Worm (Caenorhabditis elegans) whole organism, L4 larva: ENCODE data around the gene mlk-1.
A peak's percentile ranks its signal among the peaks of the same experiment; 100 is the strongest.

Experiments used
- D1046.2 ChIP-seq: fragments of 200-800 bp; sonication (Bioruptor generic); IDR thresholded peaks from 2 replicates; pipeline ENCODE4 v1.3.6; 2022; ENCODE audit warnings: missing genetic modification characterization, missing compliant biosample characterization
- F26F4.8 ChIP-seq: fragments of 200-800 bp; sonication (Bioruptor generic); conservative IDR thresholded peaks from 2 replicates; pipeline ENCODE4 v1.3.6; 2022; ENCODE audit warnings: missing genetic modification characterization, missing compliant biosample characterization
- F44E2.7 ChIP-seq: fragments of 200-800 bp; sonication (Bioruptor generic); IDR thresholded peaks from 2 replicates; pipeline ENCODE4 v2.1.2; 2022; ENCODE audit warnings: missing genetic modification characterization, missing compliant biosample characterization
- R02D3.7 ChIP-seq: fragments of 150-350 bp; sonication (generic microtip); optimal IDR thresholded peaks from 3 replicates; lab custom pipeline; 2014; ENCODE audit warnings: missing biosample characterization, missing genetic modification characterization
- T26A8.4 ChIP-seq: fragments of 200-800 bp; sonication (Bioruptor generic); IDR thresholded peaks from 2 replicates; pipeline ENCODE4 v1.3.6; 2022; ENCODE audit warnings: missing genetic modification characterization, missing compliant biosample characterization
- ZK546.5 ChIP-seq, 2 experiments: sonication (generic microtip); optimal IDR thresholded peaks; 2 replicates each; lab custom pipeline; 2017; ENCODE audit warnings: missing biosample characterization in 2 of 2, missing genetic modification characterization in 2 of 2
- aly-2 ChIP-seq: sonication (generic microtip); optimal IDR thresholded peaks from 2 replicates; lab custom pipeline; 2018; ENCODE audit warnings: missing biosample characterization, missing genetic modification characterization
- ceh-82 ChIP-seq: sonication (generic microtip); optimal IDR thresholded peaks from 2 replicates; lab custom pipeline; 2017; ENCODE audit warnings: missing biosample characterization, missing genetic modification characterization
- daf-16 ChIP-seq, 3 experiments: sonication (generic microtip); optimal IDR thresholded peaks; 2 replicates each; lab custom pipeline; 2016 to 2017; ENCODE audit warnings: missing genetic modification characterization in 3 of 3, missing genetic modification reagents in 3 of 3, mild to moderate bottlenecking in 2 of 3, missing compliant biosample characterization in 2 of 3, missing biosample characterization in 1 of 3, moderate library complexity in 1 of 3
- dmd-6 ChIP-seq: fragments of 200-800 bp; sonication (Bioruptor generic); IDR thresholded peaks from 2 replicates; pipeline ENCODE4 v1.3.6; 2022; ENCODE audit warnings: missing genetic modification reagents, missing genetic modification characterization, missing compliant biosample characterization
- dmd-8 ChIP-seq: fragments of 200-800 bp; sonication (Bioruptor generic); IDR thresholded peaks from 2 replicates; pipeline ENCODE4 v1.3.6; 2022; ENCODE audit warnings: missing genetic modification characterization, missing compliant biosample characterization
- dve-1 ChIP-seq: sonication (generic microtip); optimal IDR thresholded peaks from 2 replicates; lab custom pipeline; 2017; ENCODE audit warnings: antibody characterized with exemption, mild to moderate bottlenecking, missing genetic modification characterization, missing compliant biosample characterization; ENCODE audit not compliant: insufficient read depth
- hlh-11 ChIP-seq: fragments of 200-800 bp; sonication (Bioruptor generic); optimal IDR thresholded peaks from 2 replicates; lab custom pipeline; 2018; ENCODE audit warnings: mild to moderate bottlenecking, missing genetic modification characterization, missing compliant biosample characterization
- hlh-30 ChIP-seq: sonication (generic microtip); optimal IDR thresholded peaks from 2 replicates; lab custom pipeline; 2017; ENCODE audit warnings: antibody characterized with exemption, mild to moderate bottlenecking, missing genetic modification characterization, missing compliant biosample characterization; ENCODE audit not compliant: insufficient read depth
- hmg-1.1 ChIP-seq: fragments of 200-800 bp; sonication (Bioruptor generic); IDR thresholded peaks from 2 replicates; pipeline ENCODE4 v1.3.6; 2022; ENCODE audit warnings: missing genetic modification reagents, missing genetic modification characterization, missing compliant biosample characterization
- lin-1 ChIP-seq: fragments of 200-800 bp; sonication (Bioruptor generic); IDR thresholded peaks from 2 replicates; pipeline ENCODE4 v1.3.6; 2022; ENCODE audit warnings: missing genetic modification reagents, missing genetic modification characterization, missing compliant biosample characterization
- mdl-1 ChIP-seq, 2 experiments: fragments of 150-350 bp in 1 of 2; sonication (generic microtip) in 1 of 2; optimal IDR thresholded peaks; 2 replicates each; lab custom pipeline; 2014 to 2017; ENCODE audit warnings: missing biosample characterization in 2 of 2, missing genetic modification characterization in 2 of 2
- mes-2 ChIP-seq: sonication (generic microtip); optimal IDR thresholded peaks from 2 replicates; lab custom pipeline; 2016; ENCODE audit warnings: missing genotype, mild to moderate bottlenecking, missing genetic modification characterization, missing compliant biosample characterization; ENCODE audit not compliant: poor library complexity, severe bottlenecking
- mxl-3 ChIP-seq: fragments of 200-800 bp; sonication (Bioruptor generic); optimal IDR thresholded peaks from 2 replicates; lab custom pipeline; 2018; ENCODE audit warnings: mild to moderate bottlenecking, missing genetic modification characterization, missing compliant biosample characterization
- nhr-10 ChIP-seq: fragments of 150-350 bp; optimal IDR thresholded peaks from 2 replicates; lab custom pipeline; 2014; ENCODE audit warnings: missing biosample characterization, missing genetic modification characterization
- nhr-102 ChIP-seq: sonication (generic microtip); optimal IDR thresholded peaks from 2 replicates; lab custom pipeline; 2016; ENCODE audit warnings: mild to moderate bottlenecking, missing genetic modification characterization, moderate library complexity, missing compliant biosample characterization
- nhr-28 ChIP-seq: fragments of 150-350 bp; optimal IDR thresholded peaks from 2 replicates; lab custom pipeline; 2014; ENCODE audit warnings: missing biosample characterization, missing genetic modification characterization
- nhr-42 ChIP-seq: fragments of 200-800 bp; sonication (Bioruptor generic); IDR thresholded peaks from 2 replicates; pipeline ENCODE4 v1.3.6; 2022; ENCODE audit warnings: missing genetic modification characterization, missing compliant biosample characterization
- nhr-48 ChIP-seq: sonication (generic microtip); optimal IDR thresholded peaks from 2 replicates; lab custom pipeline; 2016; ENCODE audit warnings: mild to moderate bottlenecking, missing genetic modification characterization, missing compliant biosample characterization
- nhr-76 ChIP-seq: fragments of 150-350 bp; optimal IDR thresholded peaks from 2 replicates; lab custom pipeline; 2014; ENCODE audit warnings: missing biosample characterization, missing genetic modification characterization
- nhr-77 ChIP-seq: fragments of 150-350 bp; optimal IDR thresholded peaks from 2 replicates; lab custom pipeline; 2014; ENCODE audit warnings: missing biosample characterization, missing genetic modification characterization
- pha-4 ChIP-seq, 2 experiments: fragments of 150-350 bp in 1 of 2; fragments of 200-800 bp in 1 of 2; sonication (Bioruptor generic) in 1 of 2; IDR thresholded peaks in 1 of 2; optimal IDR thresholded peaks in 1 of 2; 2 replicates each; pipeline versions ENCODE4 v1.3.6 to Lab custom; 2014 to 2022; ENCODE audit warnings: missing genetic modification characterization in 2 of 2, missing genetic modification reagents in 2 of 2, missing biosample characterization in 1 of 2, missing compliant biosample characterization in 1 of 2
- php-3 ChIP-seq: fragments of 200-800 bp; sonication (Bioruptor generic); IDR thresholded peaks from 2 replicates; pipeline ENCODE4 v1.3.6; 2022; ENCODE audit warnings: missing genetic modification reagents, missing genetic modification characterization, missing compliant biosample characterization
- pqm-1 ChIP-seq: sonication (generic microtip); optimal IDR thresholded peaks from 2 replicates; lab custom pipeline; 2017; ENCODE audit warnings: missing biosample characterization, missing genetic modification characterization
- saeg-2 ChIP-seq: fragments of 200-800 bp; sonication (Bioruptor generic); IDR thresholded peaks from 2 replicates; pipeline ENCODE4 v1.3.6; 2022; ENCODE audit warnings: missing genetic modification reagents, missing genetic modification characterization, missing compliant biosample characterization
- sdz-12 ChIP-seq: fragments of 200-800 bp; sonication (Bioruptor generic); optimal IDR thresholded peaks from 2 replicates; lab custom pipeline; 2018; ENCODE audit warnings: mild to moderate bottlenecking, missing genetic modification characterization, missing compliant biosample characterization
- set-16 ChIP-seq: fragments of 200-800 bp; sonication (Bioruptor generic); IDR thresholded peaks from 2 replicates; pipeline ENCODE4 v1.3.6; 2022; ENCODE audit warnings: missing genetic modification reagents, missing genetic modification characterization, missing compliant biosample characterization
- spr-3 ChIP-seq: fragments of 200-800 bp; sonication (Bioruptor generic); optimal IDR thresholded peaks from 2 replicates; lab custom pipeline; 2018; ENCODE audit warnings: mild to moderate bottlenecking, missing genetic modification characterization, missing compliant biosample characterization
- tag-97 ChIP-seq: fragments of 200-800 bp; sonication (Bioruptor generic); IDR thresholded peaks from 2 replicates; pipeline ENCODE4 v1.3.6; 2022; ENCODE audit warnings: missing genetic modification characterization, missing compliant biosample characterization
- unc-62 ChIP-seq, 3 experiments: fragments of 150-350 bp in 1 of 3; sonication (generic microtip); optimal IDR thresholded peaks in 2 of 3; peaks in 1 of 3; 1 replicate in 1 of 3; 2 replicates in 2 of 3; lab custom pipeline; 2014 to 2017; ENCODE audit warnings: missing biosample characterization in 3 of 3, missing genetic modification characterization in 3 of 3, missing genetic modification reagents in 3 of 3, missing genotype in 1 of 3
- zag-1 ChIP-seq: fragments of 150-350 bp; optimal IDR thresholded peaks from 2 replicates; lab custom pipeline; 2014; ENCODE audit warnings: missing biosample characterization, missing genetic modification characterization
- ztf-11 ChIP-seq: fragments of 150-350 bp; optimal IDR thresholded peaks from 2 replicates; lab custom pipeline; 2014; ENCODE audit warnings: missing biosample characterization, missing genetic modification characterization

Gene mlk-1

ce11 chrV:5030212-5030611 is 34.4 kb downstream of the mlk-1 start (continued):
- TF ChIP-seq saeg-2 (GFP tag; lab: Robert Waterston, UW) (no peak), ceh-82 (tag; lab: Kevin White, UChicago) (no peak), zag-1 (no peak), ZK546.5 (tag; optimal IDR thresholded peaks at IDR 0.05; lab: Kevin White, UChicago) (no peak), nhr-48 (tag; lab: Kevin White, UChicago) (peak; percentile 14), set-16 (no peak), ztf-11 (tag; lab: Kevin White, UChicago) (no peak), nhr-10 (tag; lab: Kevin White, UChicago) (no peak), aly-2 (no peak), pha-4 (GFP tag; IDR thresholded peaks at IDR 0.05; lab: Robert Waterston, UW) (no peak), pha-4 (tag; optimal IDR thresholded peaks at IDR 0.05; lab: Kevin White, UChicago) (no peak), tag-97 (GFP tag; lab: Robert Waterston, UW) (no peak), nhr-28 (peak; percentile 99), nhr-77 (peak; percentile 76), spr-3 (GFP tag; lab: Kevin White, UChicago) (no peak), F44E2.7 (no peak), hlh-11 (tag; lab: Kevin White, UChicago) (peak; percentile 82), lin-1 (GFP tag; lab: Robert Waterston, UW) (peak; percentile 39; the same call in 1 of the 2 replicates), D1046.2 (GFP tag; lab: Robert Waterston, UW) (no peak), mxl-3 (GFP tag; lab: Kevin White, UChicago) (peak; percentile 23), nhr-76 (tag; lab: Kevin White, UChicago) (no peak), T26A8.4 (GFP tag; lab: Robert Waterston, UW) (no peak)

- peak; percentile 85 for TF ChIP-seq nhr-28
- no peak for TF ChIP-seq daf-16 (GFP tag; optimal IDR thresholded peaks at IDR 0.05; lab: Kevin White, UChicago)
- TF ChIP-seq daf-16 (tag; optimal IDR thresholded peaks at IDR 0.05; lab: Kevin White, UChicago): peak; percentile 29
- no peak for TF ChIP-seq nhr-42 (GFP tag; lab: Robert Waterston, UW)
- TF ChIP-seq dmd-6 (GFP tag; lab: Robert Waterston, UW): peak; percentile 81
- TF ChIP-seq hmg-1.1 (GFP tag; lab: Robert Waterston, UW): no peak
- TF ChIP-seq hlh-30 (tag; lab: Kevin White, UChicago): peak; percentile 29
- peak in 1 of 2 experiments; percentile 76 for TF ChIP-seq mdl-1 (tag; optimal IDR thresholded peaks at IDR 0.05; lab: Kevin White, UChicago)
- no peak for TF ChIP-seq dmd-8
- TF ChIP-seq dve-1 (tag; lab: Kevin White, UChicago): peak; percentile 48
- no peak for TF ChIP-seq R02D3.7 (tag; lab: Kevin White, UChicago)
- no peak for TF ChIP-seq sdz-12 (GFP tag; lab: Kevin White, UChicago)
- peak; percentile 41; the same call in 1 of the 2 replicates for TF ChIP-seq php-3
- TF ChIP-seq nhr-102 (tag; lab: Kevin White, UChicago): peak; percentile 41
- TF ChIP-seq F26F4.8 (GFP tag; lab: Robert Waterston, UW): no peak
- peak; percentile 83 for TF ChIP-seq hlh-11 (tag; lab: Kevin White, UChicago)
- TF ChIP-seq unc-62 (GFP tag; optimal IDR thresholded peaks at IDR 0.05 in 1 of 2; lab: Kevin White, UChicago): no peak
- TF ChIP-seq unc-62 (tag; optimal IDR thresholded peaks at IDR 0.05; lab: Kevin White, UChicago): no peak
- TF ChIP-seq mes-2 (tag; lab: Kevin White, UChicago): peak; percentile 22
- peak; percentile 83 for TF ChIP-seq pqm-1 (tag; lab: Kevin White, UChicago)
- TF ChIP-seq lin-1 (GFP tag; lab: Robert Waterston, UW): 0 out of 2 replicates have a peak, but pooled peaks have one; percentile 55
- TF ChIP-seq nhr-48 (tag; lab: Kevin White, UChicago): peak; percentile 34
- peak; percentile 90 for TF ChIP-seq mxl-3 (GFP tag; lab: Kevin White, UChicago)
Observed at ce11 chrV:5027640-5028039, 37.0 kb downstream of the mlk-1 start, which contains the start of gene cpt-4. TSS of gene cpt-4 (minus strand) at chrV:5027723.
